Fruit fly (Drosophila melanogaster): Measurements from ENCODE around the gene RpS26.

dm6 chr2L:18484382-18485050, 41.4 kb upstream of the RpS26 start, which contains the start of gene CG10283:
- TF ChIP-seq Hr96 (GFP tag; optimal IDR thresholded peaks at IDR 0.05) (no peak), cic (GFP tag; optimal IDR thresholded peaks at IDR 0.05) (peak; percentile 2), CG12768 (GFP tag; optimal IDR thresholded peaks at IDR 0.05) (peak; percentile 37), Crg-1 (GFP tag; optimal IDR thresholded peaks at IDR 0.05) (no peak), CG1620 (GFP tag; optimal IDR thresholded peaks at IDR 0.05) (no peak), CG7045 (GFP tag; optimal IDR thresholded peaks at IDR 0.05) (no peak), bab1 (GFP tag; optimal IDR thresholded peaks at IDR 0.05) (peak; percentile 60), CG7101 (tag; optimal IDR thresholded peaks at IDR 0.05) (no peak), Clk (GFP tag; optimal IDR thresholded peaks at IDR 0.05) (no peak), CG5204 (GFP tag; optimal IDR thresholded peaks at IDR 0.05) (no peak), CG33017 (tag; optimal IDR thresholded peaks at IDR 0.05) (no peak), pad (GFP tag; optimal IDR thresholded peaks at IDR 0.05) (no peak)
